Worm (Caenorhabditis elegans): Measurements from ENCODE around the gene cbd-1.

cbd-1 gene

ce11 chrIV:11363806-11364562 lies 8.8 kb upstream of the cbd-1 start:
- TF ChIP-seq hmg-11 (tag; optimal IDR thresholded peaks at IDR 0.05) (peak; percentile 16), nhr-28 (tag; optimal IDR thresholded peaks at IDR 0.05) (no peak), pqm-1 (tag; optimal IDR thresholded peaks at IDR 0.05) (peak; percentile 1), mdl-1 (tag; optimal IDR thresholded peaks at IDR 0.05) (no peak), aly-2 (tag; optimal IDR thresholded peaks at IDR 0.05) (no peak), ceh-16 (tag; optimal IDR thresholded peaks at IDR 0.05) (no peak), zag-1 (tag; optimal IDR thresholded peaks at IDR 0.05) (no peak), unc-39 (tag; optimal IDR thresholded peaks at IDR 0.05) (no peak), nhr-76 (tag; optimal IDR thresholded peaks at IDR 0.05) (peak; percentile 84), nhr-77 (tag; optimal IDR thresholded peaks at IDR 0.05) (no peak), nfya-1 (tag; optimal IDR thresholded peaks at IDR 0.05; ENCODE audit: insufficient read depth) (peak; percentile 32), elt-2 (tag; optimal IDR thresholded peaks at IDR 0.05) (peak; percentile 12), nhr-12 (tag; optimal IDR thresholded peaks at IDR 0.05) (no peak), sea-2 (GFP tag; optimal IDR thresholded peaks at IDR 0.05) (no peak), nhr-237 (tag; optimal IDR thresholded peaks at IDR 0.05) (no peak), lin-39 (tag; optimal IDR thresholded peaks at IDR 0.05) (no peak), skn-1 (tag; optimal IDR thresholded peaks at IDR 0.05) (no peak), elt-1 (tag; optimal IDR thresholded peaks at IDR 0.05) (no peak), pha-4 (tag; optimal IDR thresholded peaks at IDR 0.05) (peak; percentile 60), tbx-2 (tag; optimal IDR thresholded peaks at IDR 0.05) (no peak), lin-15B (tag; optimal IDR thresholded peaks at IDR 0.05) (no peak), daf-12 (tag; optimal IDR thresholded peaks at IDR 0.05) (no peak), nhr-25 (tag; optimal IDR thresholded peaks at IDR 0.05) (peak; percentile 12), ztf-4 (tag; optimal IDR thresholded peaks at IDR 0.05) (no peak), mml-1 (tag; optimal IDR thresholded peaks at IDR 0.05) (no peak), nhr-67 (tag; optimal IDR thresholded peaks at IDR 0.05) (no peak), ceh-28 (tag; optimal IDR thresholded peaks at IDR 0.05) (peak; percentile 17)

ce11 chrIV:11371645-11372044 lies 1.1 kb upstream of the cbd-1 start, which contains the start of gene sec-31:
sec-31 (minus strand) TSS chrIV:11371792.
- TF ChIP-seq fkh-10 (GFP tag; optimal IDR thresholded peaks at IDR 0.05), result no peak
- peak; percentile 37 for TF ChIP-seq nhr-25 (tag; optimal IDR thresholded peaks at IDR 0.05)
- peak; percentile 46 for TF ChIP-seq lin-15B (tag; optimal IDR thresholded peaks at IDR 0.05)
- TF ChIP-seq nhr-23 (tag; optimal IDR thresholded peaks at IDR 0.05), result peak; percentile 6

- TF ChIP-seq fos-1 (tag; optimal IDR thresholded peaks at IDR 0.05) (no peak), nhr-12 (tag; optimal IDR thresholded peaks at IDR 0.05) (no peak), ceh-82 (tag; optimal IDR thresholded peaks at IDR 0.05) (no peak), egl-27 (tag; optimal IDR thresholded peaks at IDR 0.05) (no peak), ZK546.5 (tag; optimal IDR thresholded peaks at IDR 0.05) (no peak), elt-1 (tag; optimal IDR thresholded peaks at IDR 0.05) (no peak), daf-12 (tag; optimal IDR thresholded peaks at IDR 0.05) (no peak), ceh-28 (tag; optimal IDR thresholded peaks at IDR 0.05) (no peak), snpc-4 (tag; optimal IDR thresholded peaks at IDR 0.05) (no peak), pha-4 (tag; optimal IDR thresholded peaks at IDR 0.05) (no peak), nhr-67 (tag; optimal IDR thresholded peaks at IDR 0.05) (no peak), eor-1 (tag; optimal IDR thresholded peaks at IDR 0.05) (no peak), nhr-25 (tag; optimal IDR thresholded peaks at IDR 0.05) (no peak), ceh-9 (tag; optimal IDR thresholded peaks at IDR 0.05) (no peak), mml-1 (tag; optimal IDR thresholded peaks at IDR 0.05) (no peak), zag-1 (tag; optimal IDR thresholded peaks at IDR 0.05) (no peak), lin-15B (tag; optimal IDR thresholded peaks at IDR 0.05) (no peak), nhr-23 (tag; optimal IDR thresholded peaks at IDR 0.05) (no peak), mdl-1 (tag; optimal IDR thresholded peaks at IDR 0.05) (no peak), ceh-16 (tag; optimal IDR thresholded peaks at IDR 0.05) (no peak)
Measured at ce11 chrIV:11375713-11376112, 2.9 kb downstream of the cbd-1 start.

ce11 chrIV:11377439-11377838 lies 4.6 kb downstream of the cbd-1 start:
- TF ChIP-seq unc-39 (tag; optimal IDR thresholded peaks at IDR 0.05) (no peak), ama-1 (optimal IDR thresholded peaks at IDR 0.05) (no peak), zag-1 (tag; optimal IDR thresholded peaks at IDR 0.05) (no peak), eor-1 (tag; optimal IDR thresholded peaks at IDR 0.05) (no peak), nhr-77 (tag; optimal IDR thresholded peaks at IDR 0.05) (no peak), hmg-11 (tag; optimal IDR thresholded peaks at IDR 0.05) (no peak), mdl-1 (tag; optimal IDR thresholded peaks at IDR 0.05) (no peak), lin-15B (tag; optimal IDR thresholded peaks at IDR 0.05) (no peak), ztf-11 (tag; optimal IDR thresholded peaks at IDR 0.05) (no peak), daf-12 (tag; optimal IDR thresholded peaks at IDR 0.05) (no peak), nhr-76 (tag; optimal IDR thresholded peaks at IDR 0.05) (no peak), nhr-25 (tag; optimal IDR thresholded peaks at IDR 0.05) (no peak), ztf-4 (tag; optimal IDR thresholded peaks at IDR 0.05) (no peak), nhr-11 (tag; optimal IDR thresholded peaks at IDR 0.05) (no peak)
